Fruit fly (Drosophila melanogaster): ENCODE data around the gene CG12003.

- no peak for TF ChIP-seq pan (optimal IDR thresholded peaks at IDR 0.05)
- no peak for TF ChIP-seq CG8478 (optimal IDR thresholded peaks at IDR 0.05)
- no peak for TF ChIP-seq psq (optimal IDR thresholded peaks at IDR 0.05)
Measured at dm6 chr3L:1536487-1537337, 28.5 kb upstream of the CG12003 start, which contains the start of the genes CG12091 and pns.
